Worm (Caenorhabditis elegans): ENCODE results near the gene ZC373.2.

ce11 chrX:10060475-10061011 is 2.3 kb upstream of the ZC373.2 start, which contains the start of gene ZC373.3:
- no peak for TF ChIP-seq aly-2 (tag; optimal IDR thresholded peaks at IDR 0.05)
- no peak for TF ChIP-seq nhr-237 (tag; optimal IDR thresholded peaks at IDR 0.05)
- no peak for TF ChIP-seq nhr-11 (tag; optimal IDR thresholded peaks at IDR 0.05)
- TF ChIP-seq ama-1 (optimal IDR thresholded peaks at IDR 0.05) = no peak
- no peak for TF ChIP-seq lin-11 (tag; optimal IDR thresholded peaks at IDR 0.05)
- TF ChIP-seq mdl-1 (tag; optimal IDR thresholded peaks at IDR 0.05) = no peak
- TF ChIP-seq skn-1 (tag; optimal IDR thresholded peaks at IDR 0.05) = no peak
- TF ChIP-seq elt-1 (tag; optimal IDR thresholded peaks at IDR 0.05) = no peak
- TF ChIP-seq nhr-6 (tag; optimal IDR thresholded peaks at IDR 0.05) = no peak
- TF ChIP-seq ztf-11 (tag; optimal IDR thresholded peaks at IDR 0.05) = no peak
